Worm (Caenorhabditis elegans) whole organism, young adult: Measurements from ENCODE around the gene str-52.

Source experiments
- B0336.3 ChIP-seq: fragments of 200-800 bp; sonication (Bioruptor generic); IDR thresholded peaks from 2 replicates; pipeline ENCODE4 v1.3.6; 2022; ENCODE audit warnings: missing genetic modification characterization, missing compliant biosample characterization
- C06A6.2 ChIP-seq: fragments of 200-800 bp; sonication (Bioruptor generic); conservative IDR thresholded peaks from 2 replicates; pipeline ENCODE4 v1.3.6; 2022; ENCODE audit warnings: missing genetic modification characterization, missing compliant biosample characterization
- F22D6.2 ChIP-seq: sonication (generic microtip); optimal IDR thresholded peaks from 2 replicates; lab custom pipeline; 2016; ENCODE audit warnings: mild to moderate bottlenecking, missing genetic modification characterization, missing compliant biosample characterization
- F23B12.7 ChIP-seq: sonication (generic microtip); optimal IDR thresholded peaks from 2 replicates; lab custom pipeline; 2017; ENCODE audit warnings: missing genetic modification characterization, mild to moderate bottlenecking, missing compliant biosample characterization, antibody characterized with exemption, moderate library complexity; ENCODE audit not compliant: insufficient read depth
- F37B4.10 ChIP-seq: fragments of 200-800 bp; sonication (Bioruptor generic); IDR thresholded peaks from 2 replicates; pipeline ENCODE4 v1.3.6; 2022; ENCODE audit warnings: missing genetic modification characterization, missing compliant biosample characterization
- F52B5.7 ChIP-seq: sonication (generic microtip); optimal IDR thresholded peaks from 2 replicates; lab custom pipeline; 2016; ENCODE audit warnings: mild to moderate bottlenecking, missing genetic modification characterization, missing compliant biosample characterization
- F57C9.4 ChIP-seq: sonication (generic microtip); optimal IDR thresholded peaks from 2 replicates; lab custom pipeline; 2017; ENCODE audit warnings: mild to moderate bottlenecking, missing genetic modification characterization, missing compliant biosample characterization
- K12H6.12 ChIP-seq: fragments of 200-800 bp; sonication (Bioruptor generic); optimal IDR thresholded peaks from 2 replicates; lab custom pipeline; 2018; ENCODE audit warnings: mild to moderate bottlenecking, missing genetic modification characterization, missing compliant biosample characterization
- Y53F4B.3 ChIP-seq: fragments of 200-800 bp; sonication (Bioruptor generic); IDR thresholded peaks from 2 replicates; pipeline ENCODE4 v1.3.6; 2022; ENCODE audit warnings: missing genetic modification reagents, missing genetic modification characterization, missing compliant biosample characterization
- Y53G8AR.9 ChIP-seq: fragments of 200-800 bp; sonication (Bioruptor generic); conservative IDR thresholded peaks from 2 replicates; pipeline ENCODE4 v1.3.6; 2022; ENCODE audit warnings: missing genetic modification reagents, missing genetic modification characterization, missing compliant biosample characterization
- Y95B8A.8 ChIP-seq: fragments of 200-800 bp; sonication (Bioruptor generic); IDR thresholded peaks from 2 replicates; pipeline ENCODE4 v1.3.6; 2022; ENCODE audit warnings: missing genetic modification reagents, missing genetic modification characterization, missing compliant biosample characterization
- ZK185.1 ChIP-seq: sonication (generic microtip); optimal IDR thresholded peaks from 2 replicates; lab custom pipeline; 2016; ENCODE audit warnings: mild to moderate bottlenecking, missing genetic modification characterization, missing compliant biosample characterization; ENCODE audit not compliant: poor library complexity, severe bottlenecking
- akir-1 ChIP-seq: fragments of 200-800 bp; sonication (Bioruptor generic); optimal IDR thresholded peaks from 2 replicates; lab custom pipeline; 2018; ENCODE audit warnings: mild to moderate bottlenecking, missing genetic modification characterization, moderate library complexity, missing compliant biosample characterization
- aptf-3 ChIP-seq: fragments of 200-800 bp; sonication (Bioruptor generic); IDR thresholded peaks from 2 replicates; pipeline ENCODE4 v1.3.6; 2022; ENCODE audit warnings: missing genetic modification characterization, missing compliant biosample characterization
- bed-1 ChIP-seq: fragments of 200-800 bp; sonication (Bioruptor generic); IDR thresholded peaks from 2 replicates; pipeline ENCODE4 v1.3.6; 2022; ENCODE audit warnings: missing genetic modification reagents, missing genetic modification characterization, missing compliant biosample characterization
- ceh-27 ChIP-seq: fragments of 200-800 bp; sonication (Bioruptor generic); optimal IDR thresholded peaks from 2 replicates; lab custom pipeline; 2018; ENCODE audit warnings: mild to moderate bottlenecking, missing genetic modification characterization, moderate library complexity, missing compliant biosample characterization
- chd-7 ChIP-seq: sonication (generic microtip); optimal IDR thresholded peaks from 2 replicates; lab custom pipeline; 2016; ENCODE audit warnings: mild to moderate bottlenecking, missing genetic modification characterization, moderate library complexity, missing compliant biosample characterization
- dox-1 ChIP-seq: fragments of 200-800 bp; sonication (Bioruptor generic); IDR thresholded peaks from 2 replicates; pipeline ENCODE4 v1.3.6; 2022; ENCODE audit warnings: missing genetic modification reagents, missing genetic modification characterization, missing compliant biosample characterization
- dpff-1 ChIP-seq: sonication (generic microtip); optimal IDR thresholded peaks from 2 replicates; lab custom pipeline; 2017; ENCODE audit warnings: mild to moderate bottlenecking, missing genetic modification characterization, missing compliant biosample characterization
- ets-4 ChIP-seq: fragments of 200-800 bp; sonication (Bioruptor generic); optimal IDR thresholded peaks from 2 replicates; lab custom pipeline; 2018; ENCODE audit warnings: mild to moderate bottlenecking, missing genetic modification characterization, missing compliant biosample characterization
- him-1 ChIP-seq: sonication (generic microtip); optimal IDR thresholded peaks from 2 replicates; lab custom pipeline; 2016; ENCODE audit warnings: missing genotype, missing genetic modification reagents, missing genetic modification characterization, missing compliant biosample characterization
- hlh-26 ChIP-seq: fragments of 200-800 bp; sonication (Bioruptor generic); conservative IDR thresholded peaks from 2 replicates; pipeline ENCODE4 v1.3.6; 2022; ENCODE audit warnings: missing genetic modification reagents, missing genetic modification characterization, missing compliant biosample characterization
- hrde-1 ChIP-seq: sonication (generic microtip); optimal IDR thresholded peaks from 2 replicates; lab custom pipeline; 2016; ENCODE audit warnings: missing genetic modification characterization, mild to moderate bottlenecking, missing compliant biosample characterization, moderate library complexity, missing genotype, missing genetic modification reagents, borderline replicate concordance
- let-526 ChIP-seq: fragments of 200-800 bp; sonication (Bioruptor generic); IDR thresholded peaks from 2 replicates; pipeline ENCODE4 v1.3.6; 2022; ENCODE audit warnings: missing genetic modification reagents, missing genetic modification characterization, missing compliant biosample characterization
- lin-35 ChIP-seq, 3 experiments: fragments of 150-350 bp in 2 of 3; sonication (generic microtip) in 1 of 3; optimal IDR thresholded peaks; 2 replicates each; lab custom pipeline; 2014 to 2018; ENCODE audit warnings: missing biosample characterization in 3 of 3, missing genetic modification characterization in 3 of 3, missing genetic modification reagents in 3 of 3
- lsl-1 ChIP-seq: fragments of 200-800 bp; sonication (Bioruptor generic); optimal IDR thresholded peaks from 2 replicates; lab custom pipeline; 2018; ENCODE audit warnings: mild to moderate bottlenecking, missing genetic modification characterization, moderate library complexity, missing compliant biosample characterization
- mel-28 ChIP-seq: sonication (generic microtip); optimal IDR thresholded peaks from 2 replicates; lab custom pipeline; 2016; ENCODE audit warnings: borderline replicate concordance, mild to moderate bottlenecking, missing genetic modification characterization, missing compliant biosample characterization
- mxl-1 ChIP-seq: sonication (generic microtip); optimal IDR thresholded peaks from 2 replicates; lab custom pipeline; 2016; ENCODE audit warnings: missing genetic modification characterization, missing compliant biosample characterization
- nhr-120 ChIP-seq: fragments of 200-800 bp; sonication (Bioruptor generic); IDR thresholded peaks from 2 replicates; pipeline ENCODE4 v1.3.6; 2022; ENCODE audit warnings: missing genetic modification characterization, missing compliant biosample characterization
- nhr-80 ChIP-seq: sonication (generic microtip); optimal IDR thresholded peaks from 2 replicates; lab custom pipeline; 2016; ENCODE audit warnings: missing genetic modification characterization, missing compliant biosample characterization
- pha-4 ChIP-seq: fragments of 150-350 bp; sonication (generic microtip); optimal IDR thresholded peaks from 2 replicates; lab custom pipeline; 2014; ENCODE audit warnings: missing biosample characterization, missing genetic modification reagents, missing genetic modification characterization
- rcor-1 ChIP-seq: fragments of 200-800 bp; sonication (Bioruptor generic); IDR thresholded peaks from 2 replicates; pipeline ENCODE4 v1.3.6; 2022; ENCODE audit warnings: missing genetic modification reagents, missing genetic modification characterization, missing compliant biosample characterization
- rpc-1 ChIP-seq, 2 experiments: fragments of 150-350 bp in 1 of 2; sonication (generic microtip) in 1 of 2; optimal IDR thresholded peaks; 2 replicates each; lab custom pipeline; 2014 to 2018; ENCODE audit warnings: missing biosample characterization in 1 of 2, missing genetic modification characterization in 1 of 2, missing genetic modification reagents in 1 of 2, missing genotype in 1 of 2
- sea-2 ChIP-seq: fragments of 200-800 bp; sonication (Bioruptor generic); IDR thresholded peaks from 2 replicates; pipeline ENCODE4 v1.3.6; 2022; ENCODE audit warnings: missing genetic modification characterization, missing compliant biosample characterization
- snpc-1.1 ChIP-seq: sonication (generic microtip); optimal IDR thresholded peaks from 2 replicates; lab custom pipeline; 2017; ENCODE audit warnings: missing genetic modification characterization, mild to moderate bottlenecking, missing compliant biosample characterization, antibody characterized with exemption, moderate library complexity, missing genotype, missing genetic modification reagents; ENCODE audit not compliant: insufficient read depth
- snpc-1.3 ChIP-seq: sonication (generic microtip); optimal IDR thresholded peaks from 2 replicates; lab custom pipeline; 2017; ENCODE audit warnings: missing genetic modification characterization, mild to moderate bottlenecking, missing compliant biosample characterization, antibody characterized with exemption, moderate library complexity, missing genotype, missing genetic modification reagents; ENCODE audit not compliant: insufficient read depth
- snpc-3.4 ChIP-seq: sonication (generic microtip); optimal IDR thresholded peaks from 2 replicates; lab custom pipeline; 2017; ENCODE audit warnings: missing genetic modification characterization, mild to moderate bottlenecking, missing compliant biosample characterization, antibody characterized with exemption, moderate library complexity, missing genotype, missing genetic modification reagents
- somi-1 ChIP-seq: fragments of 200-800 bp; sonication (Bioruptor generic); optimal IDR thresholded peaks from 2 replicates; lab custom pipeline; 2018; ENCODE audit warnings: mild to moderate bottlenecking, missing genetic modification characterization, missing compliant biosample characterization
- unc-62 ChIP-seq: fragments of 150-350 bp; optimal IDR thresholded peaks from 2 replicates; lab custom pipeline; 2014; ENCODE audit warnings: missing biosample characterization, missing genetic modification reagents, missing genetic modification characterization
- zfh-2 ChIP-seq: fragments of 200-800 bp; sonication (Bioruptor generic); conservative IDR thresholded peaks from 2 replicates; pipeline ENCODE4 v1.3.6; 2022; ENCODE audit warnings: missing genetic modification reagents, missing genetic modification characterization, missing compliant biosample characterization
- ztf-18 ChIP-seq: sonication (generic microtip); optimal IDR thresholded peaks from 2 replicates; lab custom pipeline; 2016; ENCODE audit warnings: missing genotype, mild to moderate bottlenecking, missing genetic modification characterization, missing compliant biosample characterization
- ztf-25 ChIP-seq: fragments of 200-800 bp; sonication (Bioruptor generic); IDR thresholded peaks from 2 replicates; pipeline ENCODE4 v1.3.6; 2022; ENCODE audit warnings: missing genetic modification reagents, missing genetic modification characterization, missing compliant biosample characterization
- ztf-28 ChIP-seq: fragments of 200-800 bp; sonication (Bioruptor generic); IDR thresholded peaks from 2 replicates; pipeline ENCODE4 v1.3.6; 2022; ENCODE audit warnings: missing genetic modification reagents, missing genetic modification characterization, missing compliant biosample characterization
- ztf-6 ChIP-seq: fragments of 200-800 bp; sonication (Bioruptor generic); IDR thresholded peaks from 2 replicates; pipeline ENCODE4 v1.3.6; 2022; ENCODE audit warnings: missing genetic modification reagents, missing genetic modification characterization, missing compliant biosample characterization

Gene str-52

ce11 chrV:2187864-2188345, 42.0 kb upstream of the str-52 start, which contains the start of gene Y5H2B.3:
Gene Y5H2B.3, plus strand, starts transcription at chrV:2188295.
- TF ChIP-seq ets-4 = no peak
- no peak for TF ChIP-seq F57C9.4 (tag; lab: Kevin White, UChicago)
- no peak for TF ChIP-seq hrde-1 (tag; lab: Kevin White, UChicago)
- TF ChIP-seq nhr-120 = no peak
- no peak for TF ChIP-seq dox-1 (GFP tag; lab: Robert Waterston, UW)
- no peak for TF ChIP-seq sea-2
- no peak for TF ChIP-seq Y53F4B.3 (GFP tag; lab: Robert Waterston, UW)
- no peak for TF ChIP-seq snpc-1.1 (tag; lab: Kevin White, UChicago)
- no peak for TF ChIP-seq pha-4 (tag; lab: Kevin White, UChicago)
- TF ChIP-seq dpff-1 (tag; lab: Kevin White, UChicago) = no peak
- TF ChIP-seq F52B5.7 (tag; lab: Kevin White, UChicago) = no peak
- no peak for TF ChIP-seq hlh-26
- TF ChIP-seq snpc-1.3 = no peak
- no peak for TF ChIP-seq akir-1 (GFP tag; lab: Kevin White, UChicago)
- no peak for TF ChIP-seq ZK185.1 (tag; lab: Kevin White, UChicago)
- no peak for TF ChIP-seq rcor-1
- TF ChIP-seq him-1 (tag; lab: Kevin White, UChicago) = no peak
- TF ChIP-seq ceh-27 (GFP tag; lab: Kevin White, UChicago) = no peak
- no peak for TF ChIP-seq ztf-25
- TF ChIP-seq F22D6.2 = no peak

ce11 chrV:2185486-2185885, 39.5 kb upstream of the str-52 start:
- TF ChIP-seq bed-1 = no peak
- no peak for TF ChIP-seq hlh-26
- TF ChIP-seq C06A6.2 (GFP tag; lab: Robert Waterston, UW) = no peak
- TF ChIP-seq lsl-1 = no peak
- 0 out of 2 replicates have a peak, but pooled peaks have one; percentile 47 for TF ChIP-seq F37B4.10
- TF ChIP-seq zfh-2 (GFP tag; lab: Robert Waterston, UW) = 0 out of 2 replicates have a peak, but pooled peaks have one; percentile 44
- TF ChIP-seq, all 124 proteins: peak for 2

- peak; percentile 28; the same call in 1 of the 2 replicates for TF ChIP-seq let-526 (GFP tag; lab: Robert Waterston, UW)
- TF ChIP-seq ztf-28 (GFP tag; lab: Robert Waterston, UW) = no peak
- peak; percentile 51 for TF ChIP-seq nhr-80 (tag; lab: Kevin White, UChicago)
- TF ChIP-seq lin-35 (GFP tag; optimal IDR thresholded peaks at IDR 0.05; lab: Kevin White, UChicago) = no peak
- no peak for TF ChIP-seq nhr-120
- TF ChIP-seq K12H6.12 (tag; lab: Kevin White, UChicago) = no peak
These were observed 37.2 kb upstream of the str-52 start, which contains the start of gene cyp-33C2 for ce11 chrV:2183162-2183561. Gene cyp-33C2, plus strand, starts transcription at chrV:2183488.

ce11 chrV:2181738-2182137, 35.8 kb upstream of the str-52 start, which contains the start of gene srbc-16:
Gene srbc-16, plus strand, starts transcription at chrV:2182038.
- TF ChIP-seq mxl-1 (tag; lab: Kevin White, UChicago) = no peak
- TF ChIP-seq unc-62 = no peak
- no peak for TF ChIP-seq F23B12.7 (tag; lab: Kevin White, UChicago)
- no peak for TF ChIP-seq dpff-1 (tag; lab: Kevin White, UChicago)
- no peak for TF ChIP-seq ztf-18
- TF ChIP-seq Y95B8A.8 = no peak
- TF ChIP-seq somi-1 = no peak
- no peak for TF ChIP-seq hlh-26
- TF ChIP-seq rpc-1 (optimal IDR thresholded peaks at IDR 0.05; lab: Kevin White, UChicago) = no peak
- no peak for TF ChIP-seq rpc-1 (tag; optimal IDR thresholded peaks at IDR 0.05; lab: Kevin White, UChicago)
- no peak for TF ChIP-seq aptf-3 (GFP tag; lab: Robert Waterston, UW)
- no peak for TF ChIP-seq Y53G8AR.9 (GFP tag; lab: Robert Waterston, UW)
- no peak for TF ChIP-seq snpc-3.4 (tag; lab: Kevin White, UChicago)
- no peak for TF ChIP-seq B0336.3 (GFP tag; lab: Robert Waterston, UW)
- TF ChIP-seq mel-28 (tag; lab: Kevin White, UChicago) = no peak
- no peak for TF ChIP-seq ztf-6 (GFP tag; lab: Robert Waterston, UW)
- TF ChIP-seq F52B5.7 (tag; lab: Kevin White, UChicago) = no peak
- no peak for TF ChIP-seq chd-7
- no peak for TF ChIP-seq ets-4
